In genomic region chrIII:9913722-9914121, ce11 we compare ENCODE assay signal across 1 worm cellular context.
TF ChIP-seq lines count a peak whose summit lies in the region.

Gene cbp-3, plus strand, starts transcription at chrIII:9913993.

TF ChIP-seq in whole organism, L4 larva, 104 proteins besides CTCF, POLR2A, EP300 and RAD21 (continued from another document):
- TF ChIP-seq zfp-2 (tag; optimal IDR thresholded peaks at IDR 0.05; lab: Kevin White, UChicago): no peak
- TF ChIP-seq hmg-1.1 (GFP tag; IDR thresholded peaks at IDR 0.05; lab: Robert Waterston, UW): no peak
- no peak for TF ChIP-seq tra-1 (GFP tag; IDR thresholded peaks at IDR 0.05; lab: Robert Waterston, UW)
- TF ChIP-seq mes-2 (tag; optimal IDR thresholded peaks at IDR 0.05; lab: Kevin White, UChicago; ENCODE audit: poor library complexity, severe bottlenecking): no peak
- no peak for TF ChIP-seq madf-5 (GFP tag; IDR thresholded peaks at IDR 0.05; lab: Robert Waterston, UW)
- TF ChIP-seq pha-4 (GFP tag; IDR thresholded peaks at IDR 0.05; lab: Robert Waterston, UW): no peak
- no peak for TF ChIP-seq pha-4 (tag; optimal IDR thresholded peaks at IDR 0.05; lab: Kevin White, UChicago)
- TF ChIP-seq ceh-32 (tag; optimal IDR thresholded peaks at IDR 0.05; lab: Kevin White, UChicago; ENCODE audit: poor library complexity): no peak
- TF ChIP-seq nhr-77 (tag; optimal IDR thresholded peaks at IDR 0.05; lab: Kevin White, UChicago): peak; percentile 40
- TF ChIP-seq unc-62 (GFP tag; optimal IDR thresholded peaks at IDR 0.05 in 1 of 2; lab: Kevin White, UChicago): no peak
- TF ChIP-seq unc-62 (tag; optimal IDR thresholded peaks at IDR 0.05; lab: Kevin White, UChicago): no peak
- TF ChIP-seq php-3 (GFP tag; IDR thresholded peaks at IDR 0.05; lab: Robert Waterston, UW): 0 out of 2 replicates have a peak, but pooled peaks have one; percentile 12
- no peak for TF ChIP-seq ceh-20 (GFP tag; IDR thresholded peaks at IDR 0.05; lab: Robert Waterston, UW)
- no peak for TF ChIP-seq tag-97 (GFP tag; IDR thresholded peaks at IDR 0.05; lab: Robert Waterston, UW)
- TF ChIP-seq mxl-2 (GFP tag; conservative IDR thresholded peaks at IDR 0.05; lab: Robert Waterston, UW): no peak
- TF ChIP-seq dmd-6 (GFP tag; IDR thresholded peaks at IDR 0.05; lab: Robert Waterston, UW): peak; percentile 76
- no peak for TF ChIP-seq ctbp-1 (GFP tag; IDR thresholded peaks at IDR 0.05; lab: Robert Waterston, UW)
- TF ChIP-seq ZK337.2 (GFP tag; IDR thresholded peaks at IDR 0.05; lab: Robert Waterston, UW): no peak
- TF ChIP-seq nhr-111 (GFP tag; optimal IDR thresholded peaks at IDR 0.05; lab: Kevin White, UChicago): no peak
- TF ChIP-seq pqm-1 (tag; optimal IDR thresholded peaks at IDR 0.05; lab: Kevin White, UChicago): peak; percentile 94
- TF ChIP-seq egl-43 (GFP tag; IDR thresholded peaks at IDR 0.05; lab: Robert Waterston, UW): no peak
- TF ChIP-seq nhr-6 (tag; optimal IDR thresholded peaks at IDR 0.05; lab: Kevin White, UChicago): no peak
- no peak for TF ChIP-seq nhr-237 (tag; optimal IDR thresholded peaks at IDR 0.05; lab: Kevin White, UChicago)
- TF ChIP-seq mep-1 (tag; optimal IDR thresholded peaks at IDR 0.05; lab: Kevin White, UChicago): no peak
- TF ChIP-seq mxl-3 (GFP tag; optimal IDR thresholded peaks at IDR 0.05; lab: Kevin White, UChicago): peak; percentile 25
- no peak for TF ChIP-seq daf-12 (tag; optimal IDR thresholded peaks at IDR 0.05; lab: Kevin White, UChicago)
- TF ChIP-seq daf-8 (GFP tag; IDR thresholded peaks at IDR 0.05; lab: Robert Waterston, UW): no peak
- TF ChIP-seq dmd-9 (GFP tag; IDR thresholded peaks at IDR 0.05; lab: Robert Waterston, UW): no peak
- no peak for TF ChIP-seq zfp-3 (GFP tag; conservative IDR thresholded peaks at IDR 0.05; lab: Robert Waterston, UW)
- TF ChIP-seq D1046.2 (GFP tag; IDR thresholded peaks at IDR 0.05; lab: Robert Waterston, UW): no peak
- no peak for TF ChIP-seq spr-1 (tag; optimal IDR thresholded peaks at IDR 0.05; lab: Kevin White, UChicago)
- TF ChIP-seq mdt-29 (GFP tag; IDR thresholded peaks at IDR 0.05; lab: Robert Waterston, UW): no peak
- peak in 1 of 2 experiments; percentile 3 for TF ChIP-seq lsy-2 (tag; optimal IDR thresholded peaks at IDR 0.05; lab: Kevin White, UChicago)
- TF ChIP-seq aha-1 (tag; lab: Kevin White, UChicago): peak; percentile 59
- no peak for TF ChIP-seq nhr-42 (GFP tag; IDR thresholded peaks at IDR 0.05; lab: Robert Waterston, UW)
- TF ChIP-seq zag-1 (tag; optimal IDR thresholded peaks at IDR 0.05; lab: Kevin White, UChicago): no peak
- TF ChIP-seq F26F4.8 (GFP tag; conservative IDR thresholded peaks at IDR 0.05; lab: Robert Waterston, UW): no peak
- no peak for TF ChIP-seq ceh-62 (tag; optimal IDR thresholded peaks at IDR 0.05; lab: Kevin White, UChicago)
- TF ChIP-seq jun-1 (tag; optimal IDR thresholded peaks at IDR 0.05; lab: Kevin White, UChicago): no peak
- TF ChIP-seq egl-27 (tag; optimal IDR thresholded peaks at IDR 0.05; lab: Kevin White, UChicago): no peak
- TF ChIP-seq lin-29 (GFP tag; IDR thresholded peaks at IDR 0.05; lab: Robert Waterston, UW): no peak
- no peak for TF ChIP-seq dmd-8 (GFP tag; IDR thresholded peaks at IDR 0.05; lab: Robert Waterston, UW)
- no peak for TF ChIP-seq ZK546.5 (tag; optimal IDR thresholded peaks at IDR 0.05; lab: Kevin White, UChicago)
- TF ChIP-seq Y48G9A.11 (GFP tag; IDR thresholded peaks at IDR 0.05; lab: Robert Waterston, UW): no peak
- no peak for TF ChIP-seq unc-130 (GFP tag; optimal IDR thresholded peaks at IDR 0.05; lab: Kevin White, UChicago)
- no peak for TF ChIP-seq dpl-1 (GFP tag; optimal IDR thresholded peaks at IDR 0.05; lab: Kevin White, UChicago)
- no peak for TF ChIP-seq lin-13 (GFP tag; optimal IDR thresholded peaks at IDR 0.05; lab: Kevin White, UChicago)
- no peak for TF ChIP-seq R02D3.7 (tag; optimal IDR thresholded peaks at IDR 0.05; lab: Kevin White, UChicago)
- TF ChIP-seq Y75B8A.6 (GFP tag; IDR thresholded peaks at IDR 0.05; lab: Robert Waterston, UW): no peak
- no peak for TF ChIP-seq daf-16 (GFP tag; optimal IDR thresholded peaks at IDR 0.05; lab: Kevin White, UChicago)
- peak; percentile 99 for TF ChIP-seq daf-16 (tag; optimal IDR thresholded peaks at IDR 0.05; lab: Kevin White, UChicago)
- no peak for TF ChIP-seq set-16 (GFP tag; IDR thresholded peaks at IDR 0.05; lab: Robert Waterston, UW)
- no peak for TF ChIP-seq ceh-28 (tag; optimal IDR thresholded peaks at IDR 0.05; lab: Kevin White, UChicago)
- TF ChIP-seq fos-1 (tag; optimal IDR thresholded peaks at IDR 0.05; lab: Kevin White, UChicago): no peak
- no peak for TF ChIP-seq saeg-2 (GFP tag; IDR thresholded peaks at IDR 0.05; lab: Robert Waterston, UW)
- no peak for TF ChIP-seq ces-1 (GFP tag; optimal IDR thresholded peaks at IDR 0.05; lab: Kevin White, UChicago)
- no peak for TF ChIP-seq hif-1 (tag; optimal IDR thresholded peaks at IDR 0.05; lab: Kevin White, UChicago)
- TF ChIP-seq zip-2 (tag; optimal IDR thresholded peaks at IDR 0.05; lab: Kevin White, UChicago): no peak
- TF ChIP-seq daf-19 (GFP tag; conservative IDR thresholded peaks at IDR 0.05; lab: Robert Waterston, UW): no peak
- no peak for TF ChIP-seq ceh-44 (GFP tag; IDR thresholded peaks at IDR 0.05; lab: Robert Waterston, UW)
- peak; percentile 67 for TF ChIP-seq hlh-30 (tag; optimal IDR thresholded peaks at IDR 0.05; lab: Kevin White, UChicago; ENCODE audit: insufficient read depth)
- peak; percentile 61 for TF ChIP-seq nhr-28 (tag; optimal IDR thresholded peaks at IDR 0.05; lab: Kevin White, UChicago)
- peak; percentile 49 for TF ChIP-seq hlh-11 (tag; optimal IDR thresholded peaks at IDR 0.05; lab: Kevin White, UChicago)
- peak; percentile 75 for TF ChIP-seq dve-1 (tag; optimal IDR thresholded peaks at IDR 0.05; lab: Kevin White, UChicago; ENCODE audit: insufficient read depth)
- no peak for TF ChIP-seq lin-15B (tag; optimal IDR thresholded peaks at IDR 0.05; lab: Kevin White, UChicago)
- no peak for TF ChIP-seq lim-7 (GFP tag; IDR thresholded peaks at IDR 0.05; lab: Robert Waterston, UW)
- no peak for TF ChIP-seq snpc-1.2 (GFP tag; IDR thresholded peaks at IDR 0.05; lab: Robert Waterston, UW)
- TF ChIP-seq attf-4 (tag; optimal IDR thresholded peaks at IDR 0.05; lab: Kevin White, UChicago): no peak
- TF ChIP-seq ceh-82 (tag; optimal IDR thresholded peaks at IDR 0.05; lab: Kevin White, UChicago): no peak
- TF ChIP-seq nhr-76 (tag; optimal IDR thresholded peaks at IDR 0.05; lab: Kevin White, UChicago): no peak
- TF ChIP-seq F10B5.3 (tag; optimal IDR thresholded peaks at IDR 0.05; lab: Kevin White, UChicago): no peak
- TF ChIP-seq nhr-10 (tag; optimal IDR thresholded peaks at IDR 0.05; lab: Kevin White, UChicago): no peak
- no peak for TF ChIP-seq ztf-7 (tag; optimal IDR thresholded peaks at IDR 0.05; lab: Kevin White, UChicago)
- TF ChIP-seq rbr-2 (tag; optimal IDR thresholded peaks at IDR 0.05; lab: Kevin White, UChicago): no peak
- TF ChIP-seq nhr-11 (tag; optimal IDR thresholded peaks at IDR 0.05; lab: Kevin White, UChicago): no peak
- TF ChIP-seq arid-1 (GFP tag; conservative IDR thresholded peaks at IDR 0.05; lab: Robert Waterston, UW): no peak
- no peak for TF ChIP-seq sdz-12 (GFP tag; optimal IDR thresholded peaks at IDR 0.05; lab: Kevin White, UChicago)
- TF ChIP-seq aly-2 (tag; optimal IDR thresholded peaks at IDR 0.05; lab: Kevin White, UChicago): no peak
- no peak for TF ChIP-seq skn-1 (tag; optimal IDR thresholded peaks at IDR 0.05; lab: Kevin White, UChicago)
- no peak for TF ChIP-seq cey-2 (tag; optimal IDR thresholded peaks at IDR 0.05; lab: Kevin White, UChicago; ENCODE audit: borderline replicate concordance, insufficient read depth)
- TF ChIP-seq duxl-1 (tag; optimal IDR thresholded peaks at IDR 0.05; lab: Kevin White, UChicago; ENCODE audit: poor library complexity): no peak
- no peak for TF ChIP-seq ztf-11 (tag; optimal IDR thresholded peaks at IDR 0.05; lab: Kevin White, UChicago)
TF ChIP-seq in whole organism, L4 larva: peak in this region for 13.
